Worm (Caenorhabditis elegans): ENCODE data around the gene str-15.

str-15 gene

ce11 chrV:16499006-16499405, 40.4 kb upstream of the str-15 start, which contains the start of gene F36D3.1 (continued):
- TF ChIP-seq grh-1 (GFP tag; IDR thresholded peaks at IDR 0.05) = no peak

ce11 chrV:16497504-16497903, 38.9 kb upstream of the str-15 start, which contains the start of gene srh-136:
Gene srh-136, minus strand, starts transcription at chrV:16497596.
- no peak for TF ChIP-seq F16B12.6 (tag; optimal IDR thresholded peaks at IDR 0.05)
- TF ChIP-seq fkh-8 (tag; optimal IDR thresholded peaks at IDR 0.05) = peak; percentile 4
- TF ChIP-seq efl-1 (optimal IDR thresholded peaks at IDR 0.05) = no peak
- no peak for TF ChIP-seq efl-1 (GFP tag; optimal IDR thresholded peaks at IDR 0.05 in 1 of 2)
- peak; percentile 93 for TF ChIP-seq hlh-4 (tag; optimal IDR thresholded peaks at IDR 0.05)
- TF ChIP-seq pag-3 (tag; optimal IDR thresholded peaks at IDR 0.05; ENCODE audit: borderline replicate concordance, insufficient read depth) = no peak
- TF ChIP-seq dpl-1 (GFP tag; optimal IDR thresholded peaks at IDR 0.05) = no peak
- TF ChIP-seq mab-9 (GFP tag; IDR thresholded peaks at IDR 0.05) = no peak

- TF ChIP-seq elt-2 (tag; optimal IDR thresholded peaks at IDR 0.05) = peak; percentile 80
- no peak for TF ChIP-seq efl-1 (optimal IDR thresholded peaks at IDR 0.05)
- TF ChIP-seq efl-1 (GFP tag; optimal IDR thresholded peaks at IDR 0.05 in 1 of 2) = no peak
- TF ChIP-seq grh-1 (GFP tag; IDR thresholded peaks at IDR 0.05) = no peak
- TF ChIP-seq nhr-77 (tag; optimal IDR thresholded peaks at IDR 0.05) = no peak
- peak in 1 of 2 experiments; percentile 26 for TF ChIP-seq lin-35 (GFP tag; optimal IDR thresholded peaks at IDR 0.05)
- no peak for TF ChIP-seq sox-4 (tag; optimal IDR thresholded peaks at IDR 0.05)
- TF ChIP-seq alr-1 (tag; optimal IDR thresholded peaks at IDR 0.05; ENCODE audit: borderline replicate concordance) = no peak
- peak; percentile 25 for TF ChIP-seq nhr-20 (tag; optimal IDR thresholded peaks at IDR 0.05)
- TF ChIP-seq swsn-7 (tag; optimal IDR thresholded peaks at IDR 0.05) = no peak
- TF ChIP-seq aly-2 (tag; optimal IDR thresholded peaks at IDR 0.05) = no peak
- no peak for TF ChIP-seq fkh-8 (tag; optimal IDR thresholded peaks at IDR 0.05)
Observed at ce11 chrV:16494359-16494758, 35.7 kb upstream of the str-15 start, which contains the start of gene comt-2. Gene comt-2, minus strand, starts transcription at chrV:16494489.

- no peak for TF ChIP-seq egl-27 (tag; optimal IDR thresholded peaks at IDR 0.05)
Observed at ce11 chrV:16488172-16488571, 29.6 kb upstream of the str-15 start, which contains the start of gene sqst-4. Gene sqst-4, plus strand, starts transcription at chrV:16488472.

ce11 chrV:16487474-16487873, 28.9 kb upstream of the str-15 start, which contains the start of gene Y32B12A.5:
Gene Y32B12A.5, minus strand, starts transcription at chrV:16487574.
- TF ChIP-seq irx-1 (tag; optimal IDR thresholded peaks at IDR 0.05) (no peak), unc-86 (tag; optimal IDR thresholded peaks at IDR 0.05) (no peak), efl-1 (optimal IDR thresholded peaks at IDR 0.05) (no peak), efl-1 (GFP tag; optimal IDR thresholded peaks at IDR 0.05 in 1 of 2) (no peak), ces-1 (GFP tag; optimal IDR thresholded peaks at IDR 0.05) (no peak)

- TF ChIP-seq efl-3 (GFP tag; optimal IDR thresholded peaks at IDR 0.05) (no peak), nhr-11 (tag; optimal IDR thresholded peaks at IDR 0.05) (no peak), nhr-90 (tag; optimal IDR thresholded peaks at IDR 0.05; ENCODE audit: poor library complexity) (no peak), fkh-4 (tag; optimal IDR thresholded peaks at IDR 0.05; ENCODE audit: borderline replicate concordance) (no peak), lin-39 (tag; optimal IDR thresholded peaks at IDR 0.05) (no peak)
Observed at ce11 chrV:16483681-16484080, 25.1 kb upstream of the str-15 start, which contains the start of gene srh-139. Gene srh-139, plus strand, starts transcription at chrV:16483981.

ce11 chrV:16483044-16483443, 24.4 kb upstream of the str-15 start, which contains the start of gene F57E7.2:
Gene F57E7.2, minus strand, starts transcription at chrV:16483144.
- no peak for TF ChIP-seq blmp-1 (tag; optimal IDR thresholded peaks at IDR 0.05)
- TF ChIP-seq nhr-76 (tag; optimal IDR thresholded peaks at IDR 0.05) = no peak
- TF ChIP-seq xbp-1 (tag; optimal IDR thresholded peaks at IDR 0.05) = no peak
- no peak for TF ChIP-seq hpl-2 (GFP tag; optimal IDR thresholded peaks at IDR 0.05)
- TF ChIP-seq fkh-8 (tag; optimal IDR thresholded peaks at IDR 0.05) = no peak
- TF ChIP-seq sox-4 (tag; optimal IDR thresholded peaks at IDR 0.05) = no peak
- TF ChIP-seq F16B12.6 (tag; optimal IDR thresholded peaks at IDR 0.05) = no peak
- TF ChIP-seq C16A3.4 (tag; optimal IDR thresholded peaks at IDR 0.05) = no peak
- no peak for TF ChIP-seq dsc-1 (tag; optimal IDR thresholded peaks at IDR 0.05)
- TF ChIP-seq pag-3 (tag; optimal IDR thresholded peaks at IDR 0.05; ENCODE audit: borderline replicate concordance, insufficient read depth) = no peak
- TF ChIP-seq ceh-90 (tag; optimal IDR thresholded peaks at IDR 0.05) = no peak
- no peak for TF ChIP-seq lin-39 (tag; optimal IDR thresholded peaks at IDR 0.05)
- TF ChIP-seq irx-1 (tag; optimal IDR thresholded peaks at IDR 0.05) = no peak
- no peak for TF ChIP-seq snpc-4 (tag; optimal IDR thresholded peaks at IDR 0.05)
- no peak for TF ChIP-seq tbx-2 (tag; optimal IDR thresholded peaks at IDR 0.05)
- no peak for TF ChIP-seq ces-1 (GFP tag; optimal IDR thresholded peaks at IDR 0.05)
- no peak for TF ChIP-seq nhr-47 (tag; optimal IDR thresholded peaks at IDR 0.05)
- no peak for TF ChIP-seq nhr-77 (tag; optimal IDR thresholded peaks at IDR 0.05)
- TF ChIP-seq pax-3 (tag; optimal IDR thresholded peaks at IDR 0.05) = no peak

Measured in whole organism, L1 larva.